Fruit fly (Drosophila melanogaster) whole organism, embryonic: Measurements from ENCODE around the gene CG13081.

Source experiments
- CG1024 ChIP-seq: fragments of 200-800 bp; sonication (Bioruptor generic); IDR thresholded peaks from 2 replicates; pipeline ENCODE4 v1.3.6; 2022; ENCODE audit warnings: missing biosample characterization, missing genetic modification characterization
- CG10274 ChIP-seq: fragments of 200-800 bp; sonication (Bioruptor generic); optimal IDR thresholded peaks from 3 replicates; lab custom pipeline; 2017; ENCODE audit warnings: missing biosample characterization, mild to moderate bottlenecking, missing genetic modification characterization
- CG10462 ChIP-seq: fragments of 200-800 bp; sonication (Bioruptor generic); optimal IDR thresholded peaks from 2 replicates; lab custom pipeline; 2016; ENCODE audit warnings: missing biosample characterization, missing genetic modification characterization
- CG12104 ChIP-seq: fragments of 200-800 bp; sonication (Bioruptor generic); optimal IDR thresholded peaks from 3 replicates; lab custom pipeline; 2016; ENCODE audit warnings: missing biosample characterization, missing genetic modification characterization
- CG12219 ChIP-seq: fragments of 200-800 bp; sonication (Bioruptor generic); optimal IDR thresholded peaks from 3 replicates; lab custom pipeline; 2018; ENCODE audit warnings: missing biosample characterization, mild to moderate bottlenecking, missing genetic modification characterization
- CG1233 ChIP-seq: fragments of 200-800 bp; sonication (Bioruptor generic); optimal IDR thresholded peaks from 4 replicates; lab custom pipeline; 2018; ENCODE audit warnings: missing biosample characterization, mild to moderate bottlenecking, missing genetic modification characterization
- CG14965 ChIP-seq: fragments of 200-800 bp; sonication (Bioruptor generic); optimal IDR thresholded peaks from 2 replicates; lab custom pipeline; 2016; ENCODE audit warnings: missing biosample characterization, missing genetic modification characterization, borderline replicate concordance
- CG1647 ChIP-seq: fragments of 200-800 bp; sonication (Bioruptor generic); optimal IDR thresholded peaks from 3 replicates; lab custom pipeline; 2016; ENCODE audit warnings: missing biosample characterization, missing genetic modification characterization
- CG16813 ChIP-seq: fragments of 200-800 bp; sonication (Bioruptor generic); IDR thresholded peaks from 3 replicates; pipeline ENCODE4 v1.3.6; 2022; ENCODE audit warnings: missing biosample characterization, missing genetic modification characterization; ENCODE audit not compliant: partially characterized antibody
- CG17568 ChIP-seq: fragments of 200-800 bp; sonication (Bioruptor generic); optimal IDR thresholded peaks from 2 replicates; lab custom pipeline; 2018; ENCODE audit warnings: missing biosample characterization, mild to moderate bottlenecking, missing genetic modification characterization, moderate library complexity
- CG33557 ChIP-seq: fragments of 200-800 bp; sonication (Bioruptor generic); optimal IDR thresholded peaks from 2 replicates; lab custom pipeline; 2019; ENCODE audit warnings: missing biosample characterization, mild to moderate bottlenecking, missing genetic modification characterization, moderate library complexity
- CG3838 ChIP-seq: fragments of 200-800 bp; sonication (Bioruptor generic); optimal IDR thresholded peaks from 3 replicates; lab custom pipeline; 2016; ENCODE audit warnings: missing biosample characterization, missing genetic modification characterization
- CG42726 ChIP-seq: fragments of 200-800 bp; sonication (Bioruptor generic); IDR thresholded peaks from 2 replicates; pipeline ENCODE4 v1.3.6; 2022; ENCODE audit warnings: missing biosample characterization, missing genetic modification characterization; ENCODE audit not compliant: partially characterized antibody
- CG5180 ChIP-seq: fragments of 200-800 bp; sonication (Bioruptor generic); optimal IDR thresholded peaks from 3 replicates; lab custom pipeline; 2017; ENCODE audit warnings: missing biosample characterization, missing genetic modification characterization, mild to moderate bottlenecking, moderate library complexity, missing genetic modification reagents
- CG7271 ChIP-seq: fragments of 200-800 bp; sonication (Bioruptor generic); optimal IDR thresholded peaks from 2 replicates; lab custom pipeline; 2018; ENCODE audit warnings: missing biosample characterization, mild to moderate bottlenecking, missing genetic modification characterization, moderate library complexity
- CG7357 ChIP-seq: fragments of 200-800 bp; sonication (Bioruptor generic); IDR thresholded peaks from 3 replicates; pipeline ENCODE4 v1.3.6; 2022; ENCODE audit warnings: missing biosample characterization, missing genetic modification characterization
- CG7839 ChIP-seq: fragments of 200-800 bp; sonication (Bioruptor generic); optimal IDR thresholded peaks from 3 replicates; lab custom pipeline; 2018; ENCODE audit warnings: missing biosample characterization, mild to moderate bottlenecking, missing genetic modification characterization, moderate library complexity
- CG9876 ChIP-seq: fragments of 200-800 bp; sonication (Bioruptor generic); optimal IDR thresholded peaks from 2 replicates; lab custom pipeline; 2016; ENCODE audit warnings: missing biosample characterization, missing genetic modification characterization
- CG9932 ChIP-seq: fragments of 200-800 bp; sonication (Bioruptor generic); IDR thresholded peaks from 2 replicates; pipeline ENCODE4 v1.3.6; 2022; ENCODE audit warnings: missing biosample characterization, missing genetic modification characterization
- Camta ChIP-seq: fragments of 200-800 bp; sonication (Bioruptor generic); optimal IDR thresholded peaks from 2 replicates; lab custom pipeline; 2016; ENCODE audit warnings: missing biosample characterization, missing genetic modification characterization
- Dbx ChIP-seq: fragments of 200-800 bp; sonication (Bioruptor generic); IDR thresholded peaks from 3 replicates; pipeline ENCODE4 v1.3.6; 2022; ENCODE audit warnings: missing biosample characterization, missing genetic modification characterization
- Dref ChIP-seq: fragments of 200-800 bp; sonication (Bioruptor generic); IDR thresholded peaks from 2 replicates; pipeline ENCODE4 v1.3.6; 2022; ENCODE audit warnings: missing biosample characterization, missing genetic modification characterization
- GATAe ChIP-seq: fragments of 200-800 bp; sonication (Bioruptor generic); conservative IDR thresholded peaks from 2 replicates; pipeline ENCODE4 v1.3.6; 2022; ENCODE audit warnings: missing biosample characterization, missing genetic modification characterization
- Max ChIP-seq: fragments of 200-800 bp; sonication (Bioruptor generic); optimal IDR thresholded peaks from 2 replicates; lab custom pipeline; 2016; ENCODE audit warnings: missing biosample characterization, mild to moderate bottlenecking, missing genetic modification characterization
- Med ChIP-seq: fragments of 200-800 bp; sonication (Bioruptor generic); peaks from one replicate; lab custom pipeline; 2016; ENCODE audit warnings: missing biosample characterization, missing genetic modification characterization, mild to moderate bottlenecking, inconsistent platforms, moderate library complexity
- NK7.1 ChIP-seq: fragments of 200-800 bp; sonication (Bioruptor generic); optimal IDR thresholded peaks from 3 replicates; lab custom pipeline; 2016; ENCODE audit warnings: missing biosample characterization, missing genetic modification characterization
- Sox100B ChIP-seq: fragments of 200-800 bp; sonication (Bioruptor generic); optimal IDR thresholded peaks from 3 replicates; lab custom pipeline; 2018; ENCODE audit warnings: missing biosample characterization, mild to moderate bottlenecking, missing genetic modification characterization
- Sox102F ChIP-seq: fragments of 200-800 bp; sonication (Bioruptor generic); optimal IDR thresholded peaks from 2 replicates; lab custom pipeline; 2018; ENCODE audit warnings: missing biosample characterization, mild to moderate bottlenecking, missing genetic modification characterization, moderate library complexity
- Xrp1 ChIP-seq: fragments of 200-800 bp; sonication (Bioruptor generic); IDR thresholded peaks from 2 replicates; pipeline ENCODE4 v1.3.6; 2022; ENCODE audit warnings: missing biosample characterization, missing genetic modification characterization
- YL-1 ChIP-seq: fragments of 200-800 bp; sonication (Bioruptor generic); optimal IDR thresholded peaks from 3 replicates; lab custom pipeline; 2017; ENCODE audit warnings: missing biosample characterization, mild to moderate bottlenecking, missing genetic modification characterization
- ap ChIP-seq: fragments of 200-800 bp; sonication (Bioruptor generic); IDR thresholded peaks from 2 replicates; pipeline ENCODE4 v1.3.6; 2022; ENCODE audit warnings: missing biosample characterization, missing genetic modification characterization
- ara ChIP-seq: fragments of 200-800 bp; sonication (Bioruptor generic); IDR thresholded peaks from 2 replicates; pipeline ENCODE4 v1.3.6; 2022; ENCODE audit warnings: missing biosample characterization, missing genetic modification characterization
- chif ChIP-seq, 2 experiments: fragments of 200-800 bp; sonication (Bioruptor generic); optimal IDR thresholded peaks; 3 replicates each; lab custom pipeline; 2016; ENCODE audit warnings: missing biosample characterization in 2 of 2, missing genetic modification characterization in 2 of 2
- chm ChIP-seq: fragments of 200-800 bp; sonication (Bioruptor generic); IDR thresholded peaks from 2 replicates; pipeline ENCODE4 v1.3.6; 2022; ENCODE audit warnings: missing biosample characterization, missing genetic modification characterization
- croc ChIP-seq: fragments of 200-800 bp; sonication (Bioruptor generic); conservative IDR thresholded peaks from 3 replicates; pipeline ENCODE4 v1.3.6; 2022; ENCODE audit warnings: missing biosample characterization, missing genetic modification characterization
- crp ChIP-seq, 2 experiments: fragments of 200-800 bp; sonication (Bioruptor generic); optimal IDR thresholded peaks; 2 replicates in 1 of 2; 3 replicates in 1 of 2; lab custom pipeline; 2017; ENCODE audit warnings: missing biosample characterization in 2 of 2, missing genetic modification characterization in 2 of 2, mild to moderate bottlenecking in 1 of 2, moderate library complexity in 1 of 2
- emc ChIP-seq: fragments of 200-800 bp; sonication (Bioruptor generic); optimal IDR thresholded peaks from 2 replicates; lab custom pipeline; 2016; ENCODE audit warnings: missing biosample characterization, missing genetic modification characterization
- ems ChIP-seq: fragments of 200-800 bp; sonication (Bioruptor generic); optimal IDR thresholded peaks from 3 replicates; lab custom pipeline; 2016; ENCODE audit warnings: missing biosample characterization, missing genetic modification characterization
- esg ChIP-seq: fragments of 200-800 bp; sonication (Bioruptor generic); conservative IDR thresholded peaks from 2 replicates; pipeline ENCODE4 v1.3.6; 2022; ENCODE audit warnings: missing biosample characterization, missing genetic modification characterization
- ewg ChIP-seq: fragments of 200-800 bp; sonication (Bioruptor generic); optimal IDR thresholded peaks from 3 replicates; lab custom pipeline; 2017; ENCODE audit warnings: mild to moderate bottlenecking, missing biosample characterization, missing genetic modification reagents, missing genetic modification characterization
- hb ChIP-seq: fragments of 200-800 bp; sonication (Bioruptor generic); IDR thresholded peaks from 3 replicates; pipeline ENCODE4 v1.3.6; 2022; ENCODE audit warnings: missing biosample characterization, missing genetic modification characterization; ENCODE audit not compliant: partially characterized antibody
- jumu ChIP-seq: fragments of 200-800 bp; sonication (Bioruptor generic); optimal IDR thresholded peaks from 3 replicates; lab custom pipeline; 2016; ENCODE audit warnings: missing biosample characterization, missing genetic modification characterization
- pan ChIP-seq, 4 experiments: fragments of >200 bp in 3 of 4; fragments of 200-800 bp in 1 of 4; sonication (Bioruptor generic) in 1 of 4; optimal IDR thresholded peaks in 3 of 4; IDR thresholded peaks in 1 of 4; 2 replicates each; pipeline versions ENCODE4 v1.3.6 to Lab custom; 2017 to 2022; ENCODE audit warnings: missing biosample characterization in 2 of 4, missing genetic modification characterization in 2 of 4, mixed read lengths in 1 of 4
- slbo ChIP-seq: fragments of 200-800 bp; sonication (Bioruptor generic); IDR thresholded peaks from 2 replicates; pipeline ENCODE4 v1.3.6; 2022; ENCODE audit warnings: missing biosample characterization, missing genetic modification characterization
- ssp ChIP-seq: fragments of 200-800 bp; sonication (Bioruptor generic); IDR thresholded peaks from 2 replicates; pipeline ENCODE4 v1.3.6; 2022; ENCODE audit warnings: missing biosample characterization, missing genetic modification characterization
- stwl ChIP-seq: fragments of 200-800 bp; sonication (Bioruptor generic); optimal IDR thresholded peaks from 3 replicates; lab custom pipeline; 2018; ENCODE audit warnings: missing biosample characterization, mild to moderate bottlenecking, missing genetic modification characterization, moderate library complexity
- tx ChIP-seq: fragments of 200-800 bp; sonication (Bioruptor generic); optimal IDR thresholded peaks from 2 replicates; lab custom pipeline; 2016; ENCODE audit warnings: missing biosample characterization, missing genetic modification characterization
- unc-4 ChIP-seq: fragments of 200-800 bp; sonication (Bioruptor generic); IDR thresholded peaks from 2 replicates; pipeline ENCODE4 v1.3.6; 2022; ENCODE audit warnings: missing biosample characterization, missing genetic modification characterization; ENCODE audit not compliant: partially characterized antibody
- unpg ChIP-seq: fragments of 200-800 bp; sonication (Bioruptor generic); optimal IDR thresholded peaks from 3 replicates; lab custom pipeline; 2018; ENCODE audit warnings: missing biosample characterization, mild to moderate bottlenecking, missing genetic modification characterization, moderate library complexity
- yki ChIP-seq: fragments of >200 bp; optimal IDR thresholded peaks from 3 replicates; lab custom pipeline; 2018

CG13081 gene

dm6 chr2L:19528308-19528707, 12.1 kb upstream of the CG13081 start (continued):
- TF ChIP-seq ssp: peak; percentile 83
- TF ChIP-seq Dref (GFP tag; lab: Robert Waterston, UW): peak; percentile 42
- 0 out of 2 replicates have a peak, but pooled peaks have one; percentile 29 for TF ChIP-seq unc-4 (GFP tag; lab: Robert Waterston, UW)
- TF ChIP-seq Med (GFP tag; lab: Kevin White, UChicago): peak; percentile 100
- no peak for TF ChIP-seq CG42726
- peak; percentile 88 for TF ChIP-seq NK7.1 (GFP tag; lab: Kevin White, UChicago)
- TF ChIP-seq CG12219 (GFP tag; lab: Kevin White, UChicago): peak; percentile 93
- peak; percentile 92 for TF ChIP-seq Xrp1
- TF ChIP-seq ap (GFP tag; lab: Robert Waterston, UW): peak; percentile 81
- peak; percentile 74 for TF ChIP-seq ewg (GFP tag; lab: Kevin White, UChicago)
- TF ChIP-seq YL-1 (GFP tag; lab: Kevin White, UChicago): peak; percentile 74
- peak; percentile 86 for TF ChIP-seq Sox100B (GFP tag; lab: Kevin White, UChicago)
- TF ChIP-seq CG10462 (GFP tag; lab: Kevin White, UChicago): peak; percentile 79
- TF ChIP-seq pan (optimal IDR thresholded peaks at IDR 0.05; lab: Kevin White, UChicago): no peak
- peak in 1 of 2 experiments; percentile 98 for TF ChIP-seq pan (GFP tag; optimal IDR thresholded peaks at IDR 0.05 in 1 of 2, IDR thresholded peaks at IDR 0.05 in 1 of 2)
- peak; percentile 94 for TF ChIP-seq emc (GFP tag; lab: Kevin White, UChicago)
- TF ChIP-seq GATAe (GFP tag; lab: Robert Waterston, UW): peak; percentile 95
- TF ChIP-seq CG12104 (GFP tag; lab: Kevin White, UChicago): peak; percentile 91
- no peak for TF ChIP-seq CG5180 (GFP tag; lab: Kevin White, UChicago)
- peak; percentile 92 for TF ChIP-seq CG17568 (GFP tag; lab: Kevin White, UChicago)
- peak; percentile 92 for TF ChIP-seq Camta (GFP tag; lab: Kevin White, UChicago)
- peak; percentile 83 to 93 for TF ChIP-seq chif (GFP tag; optimal IDR thresholded peaks at IDR 0.05; lab: Kevin White, UChicago)
- TF ChIP-seq CG14965: peak; percentile 75
- TF ChIP-seq chm (GFP tag; lab: Robert Waterston, UW): peak; percentile 94
- peak; percentile 96 for TF ChIP-seq ems
- TF ChIP-seq CG16813 (GFP tag; lab: Robert Waterston, UW): no peak
- TF ChIP-seq Dbx (GFP tag; lab: Robert Waterston, UW): peak; percentile 98
- TF ChIP-seq CG10274: peak; percentile 86
- TF ChIP-seq CG33557 (GFP tag; lab: Kevin White, UChicago): peak; percentile 27
- peak; percentile 94 for TF ChIP-seq CG1233 (GFP tag; lab: Kevin White, UChicago)
- TF ChIP-seq CG7839 (tag; lab: Kevin White, UChicago): peak; percentile 98
- TF ChIP-seq CG7271 (tag; lab: Kevin White, UChicago): peak; percentile 49
- TF ChIP-seq crp (GFP tag; optimal IDR thresholded peaks at IDR 0.05; lab: Kevin White, UChicago): peak in 1 of 2 experiments; percentile 54
- TF ChIP-seq CG3838 (GFP tag; lab: Kevin White, UChicago): peak; percentile 79
- peak; percentile 94 for TF ChIP-seq Max (GFP tag; lab: Kevin White, UChicago)
- peak; percentile 97 for TF ChIP-seq unpg
- TF ChIP-seq hb (GFP tag; lab: Robert Waterston, UW): no peak
- peak; percentile 98 for TF ChIP-seq CG9932 (GFP tag; lab: Robert Waterston, UW)
- peak; percentile 89 for TF ChIP-seq CG1647 (GFP tag; lab: Kevin White, UChicago)
- TF ChIP-seq jumu (GFP tag; lab: Kevin White, UChicago): peak; percentile 89
- TF ChIP-seq ara: peak; percentile 90
- TF ChIP-seq CG1024: peak; percentile 73
- TF ChIP-seq esg: peak; percentile 93
- TF ChIP-seq slbo: peak; percentile 99
- no peak for TF ChIP-seq yki (lab: Kevin White, UChicago)
- TF ChIP-seq croc (GFP tag; lab: Robert Waterston, UW): peak; percentile 63; the same call in 2 of the 3 replicates
- TF ChIP-seq Sox102F (GFP tag; lab: Kevin White, UChicago): peak; percentile 91
- peak; percentile 88 for TF ChIP-seq CG7357 (GFP tag; lab: Robert Waterston, UW)
- TF ChIP-seq tx (GFP tag; lab: Kevin White, UChicago): peak; percentile 93
- no peak for TF ChIP-seq stwl (tag; lab: Kevin White, UChicago)
- TF ChIP-seq CG9876 (GFP tag; lab: Kevin White, UChicago): peak; percentile 90
